Worm (Caenorhabditis elegans) whole organism, L4 larva: ENCODE results near the gene srh-11.

ENCODE experiments used
- F10B5.3 ChIP-seq: sonication (generic microtip); optimal IDR thresholded peaks from 2 replicates; lab custom pipeline; 2016; ENCODE audit warnings: mild to moderate bottlenecking, missing genetic modification characterization, missing compliant biosample characterization
- ama-1 ChIP-seq: fragments of 150-350 bp; optimal IDR thresholded peaks from 2 replicates; lab custom pipeline; 2014; ENCODE audit warnings: inconsistent platforms, mixed read lengths
- dpl-1 ChIP-seq: fragments of 150-350 bp; optimal IDR thresholded peaks from 2 replicates; lab custom pipeline; 2014; ENCODE audit warnings: missing biosample characterization, missing genetic modification reagents, missing genetic modification characterization
- duxl-1 ChIP-seq: sonication (generic microtip); optimal IDR thresholded peaks from 2 replicates; lab custom pipeline; 2016; ENCODE audit warnings: mild to moderate bottlenecking, missing genetic modification characterization, moderate library complexity, missing compliant biosample characterization; ENCODE audit not compliant: poor library complexity
- dve-1 ChIP-seq: sonication (generic microtip); optimal IDR thresholded peaks from 2 replicates; lab custom pipeline; 2017; ENCODE audit warnings: antibody characterized with exemption, mild to moderate bottlenecking, missing genetic modification characterization, missing compliant biosample characterization; ENCODE audit not compliant: insufficient read depth
- egl-27 ChIP-seq: sonication (generic microtip); optimal IDR thresholded peaks from 3 replicates; lab custom pipeline; 2017; ENCODE audit warnings: missing biosample characterization, missing genetic modification reagents, missing genetic modification characterization
- fkh-10 ChIP-seq: fragments of 150-350 bp; optimal IDR thresholded peaks from 2 replicates; lab custom pipeline; 2014; ENCODE audit warnings: missing biosample characterization, missing genetic modification reagents, missing genetic modification characterization
- jun-1 ChIP-seq: fragments of 150-350 bp; optimal IDR thresholded peaks from 2 replicates; lab custom pipeline; 2014; ENCODE audit warnings: missing biosample characterization, missing genetic modification reagents, missing genetic modification characterization
- mes-2 ChIP-seq: sonication (generic microtip); optimal IDR thresholded peaks from 2 replicates; lab custom pipeline; 2016; ENCODE audit warnings: missing genotype, mild to moderate bottlenecking, missing genetic modification characterization, missing compliant biosample characterization; ENCODE audit not compliant: poor library complexity, severe bottlenecking
- nhr-111 ChIP-seq: fragments of 200-800 bp; sonication (Bioruptor generic); optimal IDR thresholded peaks from 2 replicates; lab custom pipeline; 2018; ENCODE audit warnings: mild to moderate bottlenecking, missing genetic modification characterization, missing compliant biosample characterization
- pha-4 ChIP-seq, 2 experiments: fragments of 150-350 bp in 1 of 2; fragments of 200-800 bp in 1 of 2; sonication (Bioruptor generic) in 1 of 2; IDR thresholded peaks in 1 of 2; optimal IDR thresholded peaks in 1 of 2; 2 replicates each; pipeline versions ENCODE4 v1.3.6 to Lab custom; 2014 to 2022; ENCODE audit warnings: missing genetic modification characterization in 2 of 2, missing genetic modification reagents in 2 of 2, missing biosample characterization in 1 of 2, missing compliant biosample characterization in 1 of 2
- unc-39 ChIP-seq: sonication (generic microtip); optimal IDR thresholded peaks from 2 replicates; lab custom pipeline; 2017; ENCODE audit warnings: missing biosample characterization, missing genetic modification characterization
- ztf-7 ChIP-seq: fragments of 150-350 bp; optimal IDR thresholded peaks from 2 replicates; lab custom pipeline; 2014; ENCODE audit warnings: missing biosample characterization, missing genetic modification characterization

DNA sequence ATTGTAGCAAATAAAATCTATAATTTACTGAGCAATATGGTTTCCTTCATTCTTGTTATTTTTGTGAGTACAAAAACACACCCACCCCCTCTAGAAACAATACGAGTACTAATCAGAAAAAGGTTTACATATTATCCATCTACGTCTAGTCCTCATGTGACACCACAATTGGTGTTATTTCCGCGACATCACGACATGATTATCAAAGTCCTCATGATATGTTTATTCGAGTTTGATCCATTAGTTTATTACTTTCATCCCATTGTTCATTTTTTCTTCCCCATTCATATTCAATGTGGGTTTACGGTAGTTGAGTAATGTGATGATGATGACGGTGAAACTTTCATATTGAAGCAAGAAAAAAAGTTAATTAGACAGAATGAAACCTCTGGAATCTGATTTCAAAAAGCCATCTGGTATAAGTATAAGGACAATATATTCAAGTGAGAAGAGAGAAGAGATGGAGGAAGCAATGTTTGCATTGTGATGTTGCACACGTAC lies 35.5 kb upstream of the srh-11 start:
- TF ChIP-seq fkh-10 (GFP tag; lab: Kevin White, UChicago) (no peak), pha-4 (GFP tag; IDR thresholded peaks at IDR 0.05; lab: Robert Waterston, UW) (no peak), pha-4 (tag; optimal IDR thresholded peaks at IDR 0.05; lab: Kevin White, UChicago) (no peak), ama-1 (no peak), dve-1 (tag; lab: Kevin White, UChicago) (no peak), duxl-1 (no peak), nhr-111 (GFP tag; lab: Kevin White, UChicago) (no peak), ztf-7 (tag; lab: Kevin White, UChicago) (no peak), jun-1 (tag; lab: Kevin White, UChicago) (no peak), egl-27 (tag; lab: Kevin White, UChicago) (no peak), unc-39 (tag; lab: Kevin White, UChicago) (no peak), dpl-1 (GFP tag; lab: Kevin White, UChicago) (no peak), F10B5.3 (tag; lab: Kevin White, UChicago) (no peak), mes-2 (tag; lab: Kevin White, UChicago) (no peak)
